Fruit fly (Drosophila melanogaster): Measurements from ENCODE around the gene Mipp1.

Mipp1 gene

DNA sequence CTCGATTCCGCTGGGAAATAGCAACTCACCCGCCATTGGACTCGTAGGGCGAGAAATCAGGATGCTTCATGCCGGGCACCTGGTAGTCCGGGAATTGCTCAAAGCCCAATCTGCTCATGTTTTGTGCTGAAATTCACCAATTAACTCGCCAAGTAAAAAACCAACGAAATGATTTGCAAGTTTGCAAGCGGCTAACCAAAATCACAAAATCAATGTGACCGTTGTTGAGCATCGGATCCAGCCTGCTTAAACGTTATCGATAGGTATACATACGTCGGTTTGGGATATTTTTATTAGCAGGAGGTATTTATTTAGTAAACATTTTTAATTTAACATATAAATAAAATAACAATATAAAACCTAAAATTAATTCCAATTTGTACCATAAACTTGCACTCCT lies 37.1 kb upstream of the Mipp1 start, which contains the start of gene Prosbeta6 (continued):
- TF ChIP-seq CG13296 (GFP tag; optimal IDR thresholded peaks at IDR 0.05) (no peak), sqz (GFP tag; optimal IDR thresholded peaks at IDR 0.05) (no peak), gt (GFP tag; IDR thresholded peaks at IDR 0.05) (no peak), zfh1 (GFP tag; IDR thresholded peaks at IDR 0.05) (no peak), Gsc (GFP tag; IDR thresholded peaks at IDR 0.05) (no peak), Doc3 (GFP tag; IDR thresholded peaks at IDR 0.05; ENCODE audit: partially characterized antibody) (peak; percentile 53; the same call in 1 of the 3 replicates), br (optimal IDR thresholded peaks at IDR 0.05) (no peak), CG10979 (tag; optimal IDR thresholded peaks at IDR 0.05) (no peak), Neu2 (GFP tag; optimal IDR thresholded peaks at IDR 0.05; ENCODE audit: borderline replicate concordance) (no peak), pros (GFP tag; optimal IDR thresholded peaks at IDR 0.05) (no peak), schlank (tag; optimal IDR thresholded peaks at IDR 0.05) (no peak), CG6175 (GFP tag; IDR thresholded peaks at IDR 0.05) (no peak), Nf-YA (GFP tag; IDR thresholded peaks at IDR 0.05) (no peak), toy (GFP tag; IDR thresholded peaks at IDR 0.05) (no peak), sd (tag; optimal IDR thresholded peaks at IDR 0.05) (peak; percentile 45), CG17829 (tag; optimal IDR thresholded peaks at IDR 0.05) (peak; percentile 10), CG9876 (GFP tag; optimal IDR thresholded peaks at IDR 0.05) (no peak), Chrac-16 (GFP tag; optimal IDR thresholded peaks at IDR 0.05) (no peak), mirr (GFP tag; optimal IDR thresholded peaks at IDR 0.05) (no peak), Optix (GFP tag; IDR thresholded peaks at IDR 0.05) (no peak), chinmo (GFP tag; IDR thresholded peaks at IDR 0.05; ENCODE audit: partially characterized antibody) (no peak), CG10267 (tag; optimal IDR thresholded peaks at IDR 0.05) (peak; percentile 22), CG17186 (GFP tag; optimal IDR thresholded peaks at IDR 0.05) (no peak), hbn (GFP tag; IDR thresholded peaks at IDR 0.05; ENCODE audit: partially characterized antibody) (peak; percentile 43), CG5953 (GFP tag; IDR thresholded peaks at IDR 0.05) (no peak), Lim3 (GFP tag; IDR thresholded peaks at IDR 0.05) (no peak), ara (GFP tag; IDR thresholded peaks at IDR 0.05) (no peak), vnd (GFP tag; IDR thresholded peaks at IDR 0.05; ENCODE audit: partially characterized antibody) (no peak), B-H1 (GFP tag; IDR thresholded peaks at IDR 0.05) (no peak), CG6854 (GFP tag; optimal IDR thresholded peaks at IDR 0.05) (no peak), tio (GFP tag; optimal IDR thresholded peaks at IDR 0.05) (no peak), crol (GFP tag; IDR thresholded peaks at IDR 0.05) (no peak), CG9727 (GFP tag; optimal IDR thresholded peaks at IDR 0.05) (no peak), Dref (GFP tag; IDR thresholded peaks at IDR 0.05) (peak; percentile 71), corto (GFP tag; optimal IDR thresholded peaks at IDR 0.05) (no peak), fd102C (GFP tag; optimal IDR thresholded peaks at IDR 0.05) (no peak), CG32772 (GFP tag; IDR thresholded peaks at IDR 0.05) (no peak), lab (GFP tag; optimal IDR thresholded peaks at IDR 0.05) (no peak), YL-1 (GFP tag; optimal IDR thresholded peaks at IDR 0.05) (peak; percentile 13), chif (GFP tag; optimal IDR thresholded peaks at IDR 0.05) (no peak), bbx (GFP tag; IDR thresholded peaks at IDR 0.05; ENCODE audit: partially characterized antibody) (peak; percentile 45; the same call in 1 of the 2 replicates), CG1024 (GFP tag; IDR thresholded peaks at IDR 0.05) (no peak), Kr (GFP tag; optimal IDR thresholded peaks at IDR 0.05) (no peak), CG9609 (GFP tag; optimal IDR thresholded peaks at IDR 0.05) (no peak), CG34376 (GFP tag; optimal IDR thresholded peaks at IDR 0.05) (no peak), CG1603 (tag; optimal IDR thresholded peaks at IDR 0.05) (peak; percentile 25), CG2712 (tag; optimal IDR thresholded peaks at IDR 0.05) (peak; percentile 18), CG31441 (GFP tag; IDR thresholded peaks at IDR 0.05) (no peak), CG1832 (GFP tag; optimal IDR thresholded peaks at IDR 0.05) (no peak), Ptx1 (GFP tag; IDR thresholded peaks at IDR 0.05) (no peak), CG8290 (GFP tag; optimal IDR thresholded peaks at IDR 0.05) (no peak), CG8290 (tag; optimal IDR thresholded peaks at IDR 0.05) (no peak)
